Worm (Caenorhabditis elegans): ENCODE results near the gene F18E9.3.

- TF ChIP-seq dao-5 (tag; optimal IDR thresholded peaks at IDR 0.05) (no peak), W03F9.2 (tag; optimal IDR thresholded peaks at IDR 0.05) (no peak)
Observed at ce11 chrX:8568423-8568903, 17.5 kb upstream of the F18E9.3 start.

All from whole organism, L4/young adult.